Worm (Caenorhabditis elegans): ENCODE measurements around the gene F53F8.3.

- no peak for TF ChIP-seq lir-1 (GFP tag; conservative IDR thresholded peaks at IDR 0.05)
- no peak for TF ChIP-seq lin-40 (tag; optimal IDR thresholded peaks at IDR 0.05)
- no peak for TF ChIP-seq sdz-38 (tag; optimal IDR thresholded peaks at IDR 0.05)
- TF ChIP-seq T07F8.4 (tag; optimal IDR thresholded peaks at IDR 0.05): no peak
- no peak for TF ChIP-seq lin-35 (GFP tag; optimal IDR thresholded peaks at IDR 0.05)
Observed at ce11 chrV:20710156-20710555, 20.8 kb upstream of the F53F8.3 start.
